Worm (Caenorhabditis elegans) whole organism, young adult: ENCODE results near the gene sma-1.

Experiments
- B0019.2 ChIP-seq: fragments of 200-800 bp; sonication (Bioruptor generic); conservative IDR thresholded peaks from 2 replicates; pipeline ENCODE4 v1.3.6; 2022; ENCODE audit warnings: missing genetic modification reagents, missing genetic modification characterization, missing compliant biosample characterization
- B0261.1 ChIP-seq: sonication (generic microtip); optimal IDR thresholded peaks from 2 replicates; lab custom pipeline; 2016; ENCODE audit warnings: mild to moderate bottlenecking, missing genetic modification characterization, moderate library complexity, missing compliant biosample characterization
- D2030.7 ChIP-seq: fragments of 200-800 bp; sonication (Bioruptor generic); IDR thresholded peaks from 2 replicates; pipeline ENCODE4 v1.3.6; 2022; ENCODE audit warnings: missing genetic modification reagents, missing genetic modification characterization, missing compliant biosample characterization
- F23B12.7 ChIP-seq: sonication (generic microtip); optimal IDR thresholded peaks from 2 replicates; lab custom pipeline; 2017; ENCODE audit warnings: missing genetic modification characterization, mild to moderate bottlenecking, missing compliant biosample characterization, antibody characterized with exemption, moderate library complexity; ENCODE audit not compliant: insufficient read depth
- F52B5.7 ChIP-seq: sonication (generic microtip); optimal IDR thresholded peaks from 2 replicates; lab custom pipeline; 2016; ENCODE audit warnings: mild to moderate bottlenecking, missing genetic modification characterization, missing compliant biosample characterization
- F57A8.1 ChIP-seq: fragments of 200-800 bp; sonication (Bioruptor generic); optimal IDR thresholded peaks from 2 replicates; lab custom pipeline; 2018; ENCODE audit warnings: mild to moderate bottlenecking, missing genetic modification characterization, moderate library complexity, missing compliant biosample characterization
- Y53G8AR.9 ChIP-seq: fragments of 200-800 bp; sonication (Bioruptor generic); conservative IDR thresholded peaks from 2 replicates; pipeline ENCODE4 v1.3.6; 2022; ENCODE audit warnings: missing genetic modification reagents, missing genetic modification characterization, missing compliant biosample characterization
- Y95B8A.8 ChIP-seq: fragments of 200-800 bp; sonication (Bioruptor generic); IDR thresholded peaks from 2 replicates; pipeline ENCODE4 v1.3.6; 2022; ENCODE audit warnings: missing genetic modification reagents, missing genetic modification characterization, missing compliant biosample characterization
- ama-1 ChIP-seq, 3 experiments: fragments of 150-350 bp in 1 of 3; sonication (generic microtip) in 2 of 3; optimal IDR thresholded peaks; 2 replicates each; lab custom pipeline; 2014 to 2018; ENCODE audit warnings: missing biosample characterization in 2 of 3, missing genetic modification characterization in 2 of 3, missing genetic modification reagents in 2 of 3
- bed-2 ChIP-seq: fragments of 200-800 bp; sonication (Bioruptor generic); IDR thresholded peaks from 2 replicates; pipeline ENCODE4 v1.3.6; 2022; ENCODE audit warnings: missing genetic modification reagents, missing genetic modification characterization, missing compliant biosample characterization
- ccch-3 ChIP-seq: fragments of 200-800 bp; sonication (Bioruptor generic); optimal IDR thresholded peaks from 2 replicates; lab custom pipeline; 2018; ENCODE audit warnings: mild to moderate bottlenecking, missing genetic modification characterization, missing compliant biosample characterization
- cebp-1 ChIP-seq, 2 experiments: fragments of 200-800 bp in 1 of 2; sonication (Bioruptor generic) in 1 of 2; sonication (generic microtip) in 1 of 2; IDR thresholded peaks in 1 of 2; optimal IDR thresholded peaks in 1 of 2; 2 replicates each; pipeline versions ENCODE4 v1.3.6 to Lab custom; 2017 to 2022; ENCODE audit warnings: missing compliant biosample characterization in 2 of 2, missing genetic modification characterization in 2 of 2, mild to moderate bottlenecking in 1 of 2, missing genetic modification reagents in 1 of 2, moderate library complexity in 1 of 2
- ceh-100 ChIP-seq: fragments of 200-800 bp; sonication (Bioruptor generic); IDR thresholded peaks from 2 replicates; pipeline ENCODE4 v1.3.6; 2022; ENCODE audit warnings: missing genetic modification reagents, missing genetic modification characterization, missing compliant biosample characterization
- ceh-27 ChIP-seq: fragments of 200-800 bp; sonication (Bioruptor generic); optimal IDR thresholded peaks from 2 replicates; lab custom pipeline; 2018; ENCODE audit warnings: mild to moderate bottlenecking, missing genetic modification characterization, moderate library complexity, missing compliant biosample characterization
- ceh-91 ChIP-seq: fragments of 200-800 bp; sonication (Bioruptor generic); IDR thresholded peaks from 2 replicates; pipeline ENCODE4 v1.3.6; 2022; ENCODE audit warnings: missing genetic modification reagents, missing genetic modification characterization, missing compliant biosample characterization
- dox-1 ChIP-seq: fragments of 200-800 bp; sonication (Bioruptor generic); IDR thresholded peaks from 2 replicates; pipeline ENCODE4 v1.3.6; 2022; ENCODE audit warnings: missing genetic modification reagents, missing genetic modification characterization, missing compliant biosample characterization
- dpff-1 ChIP-seq: sonication (generic microtip); optimal IDR thresholded peaks from 2 replicates; lab custom pipeline; 2017; ENCODE audit warnings: mild to moderate bottlenecking, missing genetic modification characterization, missing compliant biosample characterization
- dpl-1 ChIP-seq: fragments of 150-350 bp; optimal IDR thresholded peaks from 2 replicates; lab custom pipeline; 2014; ENCODE audit warnings: missing biosample characterization, missing genetic modification reagents, missing genetic modification characterization
- egl-44 ChIP-seq: fragments of 200-800 bp; sonication (Bioruptor generic); IDR thresholded peaks from 2 replicates; pipeline ENCODE4 v1.3.6; 2022; ENCODE audit warnings: missing genetic modification reagents, missing genetic modification characterization, missing compliant biosample characterization
- ekl-4 ChIP-seq: fragments of 200-800 bp; sonication (Bioruptor generic); IDR thresholded peaks from 2 replicates; pipeline ENCODE4 v1.3.6; 2022; ENCODE audit warnings: missing genetic modification reagents, missing genetic modification characterization, missing compliant biosample characterization
- hlh-26 ChIP-seq: fragments of 200-800 bp; sonication (Bioruptor generic); conservative IDR thresholded peaks from 2 replicates; pipeline ENCODE4 v1.3.6; 2022; ENCODE audit warnings: missing genetic modification reagents, missing genetic modification characterization, missing compliant biosample characterization
- lag-1 ChIP-seq: fragments of 200-800 bp; sonication (Bioruptor generic); IDR thresholded peaks from 2 replicates; pipeline ENCODE4 v1.3.6; 2022; ENCODE audit warnings: missing genetic modification reagents, missing genetic modification characterization, missing compliant biosample characterization
- let-526 ChIP-seq: fragments of 200-800 bp; sonication (Bioruptor generic); IDR thresholded peaks from 2 replicates; pipeline ENCODE4 v1.3.6; 2022; ENCODE audit warnings: missing genetic modification reagents, missing genetic modification characterization, missing compliant biosample characterization
- lin-35 ChIP-seq, 3 experiments: fragments of 150-350 bp in 2 of 3; sonication (generic microtip) in 1 of 3; optimal IDR thresholded peaks; 2 replicates each; lab custom pipeline; 2014 to 2018; ENCODE audit warnings: missing biosample characterization in 3 of 3, missing genetic modification characterization in 3 of 3, missing genetic modification reagents in 3 of 3
- lir-1 ChIP-seq: fragments of 200-800 bp; sonication (Bioruptor generic); conservative IDR thresholded peaks from 2 replicates; pipeline ENCODE4 v1.3.6; 2022; ENCODE audit warnings: missing genetic modification reagents, missing genetic modification characterization, missing compliant biosample characterization
- lsy-27 ChIP-seq: sonication (generic microtip); optimal IDR thresholded peaks from 2 replicates; lab custom pipeline; 2017; ENCODE audit warnings: missing genetic modification characterization, mild to moderate bottlenecking, missing compliant biosample characterization, antibody characterized with exemption, missing genotype, borderline replicate concordance; ENCODE audit not compliant: insufficient read depth
- madf-3 ChIP-seq: fragments of 200-800 bp; sonication (Bioruptor generic); IDR thresholded peaks from 2 replicates; pipeline ENCODE4 v1.3.6; 2022; ENCODE audit warnings: missing genetic modification reagents, missing genetic modification characterization, missing compliant biosample characterization
- nfyb-1 ChIP-seq: fragments of 200-800 bp; sonication (Bioruptor generic); IDR thresholded peaks from 2 replicates; pipeline ENCODE4 v1.3.6; 2022; ENCODE audit warnings: missing genetic modification reagents, missing genetic modification characterization, missing compliant biosample characterization
- nhr-120 ChIP-seq: fragments of 200-800 bp; sonication (Bioruptor generic); IDR thresholded peaks from 2 replicates; pipeline ENCODE4 v1.3.6; 2022; ENCODE audit warnings: missing genetic modification characterization, missing compliant biosample characterization
- pha-4 ChIP-seq: fragments of 150-350 bp; sonication (generic microtip); optimal IDR thresholded peaks from 2 replicates; lab custom pipeline; 2014; ENCODE audit warnings: missing biosample characterization, missing genetic modification reagents, missing genetic modification characterization
- rec-8 ChIP-seq, 2 experiments: sonication (generic microtip); optimal IDR thresholded peaks; 2 replicates each; lab custom pipeline; 2016; ENCODE audit warnings: mild to moderate bottlenecking in 2 of 2, missing genetic modification characterization in 2 of 2, missing genetic modification reagents in 2 of 2, missing genotype in 2 of 2, missing biosample characterization in 1 of 2, missing compliant biosample characterization in 1 of 2, moderate library complexity in 1 of 2
- repo-1 ChIP-seq: sonication (generic microtip); optimal IDR thresholded peaks from 2 replicates; lab custom pipeline; 2017; ENCODE audit warnings: mild to moderate bottlenecking, missing genetic modification characterization, missing compliant biosample characterization
- sea-2 ChIP-seq: fragments of 200-800 bp; sonication (Bioruptor generic); IDR thresholded peaks from 2 replicates; pipeline ENCODE4 v1.3.6; 2022; ENCODE audit warnings: missing genetic modification characterization, missing compliant biosample characterization
- snpc-1.1 ChIP-seq: sonication (generic microtip); optimal IDR thresholded peaks from 2 replicates; lab custom pipeline; 2017; ENCODE audit warnings: missing genetic modification characterization, mild to moderate bottlenecking, missing compliant biosample characterization, antibody characterized with exemption, moderate library complexity, missing genotype, missing genetic modification reagents; ENCODE audit not compliant: insufficient read depth
- snpc-1.3 ChIP-seq: sonication (generic microtip); optimal IDR thresholded peaks from 2 replicates; lab custom pipeline; 2017; ENCODE audit warnings: missing genetic modification characterization, mild to moderate bottlenecking, missing compliant biosample characterization, antibody characterized with exemption, moderate library complexity, missing genotype, missing genetic modification reagents; ENCODE audit not compliant: insufficient read depth
- snpc-4 ChIP-seq, 5 experiments: fragments of 150-350 bp in 1 of 5; sonication (generic microtip) in 4 of 5; optimal IDR thresholded peaks; 2 replicates each; lab custom pipeline; 2014 to 2018; ENCODE audit warnings: missing genetic modification characterization in 5 of 5, missing biosample characterization in 3 of 5, antibody characterized with exemption in 2 of 5, mild to moderate bottlenecking in 2 of 5, missing compliant biosample characterization in 2 of 5, missing genotype in 2 of 5, moderate library complexity in 2 of 5, missing genetic modification reagents in 1 of 5
- somi-1 ChIP-seq: fragments of 200-800 bp; sonication (Bioruptor generic); optimal IDR thresholded peaks from 2 replicates; lab custom pipeline; 2018; ENCODE audit warnings: mild to moderate bottlenecking, missing genetic modification characterization, missing compliant biosample characterization
- tlf-1 ChIP-seq: fragments of 200-800 bp; sonication (Bioruptor generic); optimal IDR thresholded peaks from 2 replicates; lab custom pipeline; 2018; ENCODE audit warnings: mild to moderate bottlenecking, missing genetic modification characterization, missing compliant biosample characterization
- ztf-3 ChIP-seq: fragments of 200-800 bp; sonication (Bioruptor generic); optimal IDR thresholded peaks from 2 replicates; lab custom pipeline; 2018; ENCODE audit warnings: mild to moderate bottlenecking, missing genetic modification characterization, missing compliant biosample characterization
- ztf-6 ChIP-seq: fragments of 200-800 bp; sonication (Bioruptor generic); IDR thresholded peaks from 2 replicates; pipeline ENCODE4 v1.3.6; 2022; ENCODE audit warnings: missing genetic modification reagents, missing genetic modification characterization, missing compliant biosample characterization

sma-1 gene

DNA sequence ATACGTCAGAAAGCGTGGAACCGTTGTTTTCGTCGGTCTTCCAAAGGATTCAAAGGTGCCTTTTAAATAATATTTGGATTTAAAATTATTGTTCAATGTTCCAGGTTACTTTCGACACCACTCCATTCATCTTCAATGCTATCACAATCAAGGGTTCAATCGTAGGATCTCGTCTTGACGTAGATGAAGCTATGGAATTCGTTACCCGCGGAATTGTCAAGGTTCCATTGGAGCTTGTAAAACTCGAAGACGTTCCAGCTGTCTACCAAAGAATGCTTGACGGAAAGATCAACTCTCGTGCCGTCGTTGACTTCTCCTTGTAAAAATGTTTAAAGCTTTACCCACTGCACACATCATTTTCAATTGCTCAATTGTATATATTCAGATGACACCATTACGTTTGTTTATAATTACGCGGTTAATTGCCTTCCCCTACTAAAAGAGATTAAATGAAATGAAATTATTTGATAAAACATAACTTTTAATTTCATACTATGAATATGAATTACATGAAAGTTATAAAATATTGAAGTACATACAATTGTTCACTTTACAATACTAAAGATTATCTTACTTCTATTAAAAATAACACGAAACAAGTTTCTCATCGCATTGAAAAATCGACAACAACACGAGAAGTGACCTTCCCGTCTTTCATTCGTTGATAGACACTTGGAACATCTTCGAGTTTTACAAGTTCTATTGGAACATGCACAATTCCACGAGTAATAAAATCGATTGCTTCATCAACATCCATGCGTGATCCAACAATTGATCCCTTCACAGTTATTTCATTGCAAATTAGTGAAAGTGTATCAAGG lies 9.9 kb upstream of the sma-1 start:
- TF ChIP-seq somi-1 (GFP tag; lab: Kevin White, UChicago), result peak; percentile 6
- no peak for TF ChIP-seq ztf-3
- peak; percentile 43 for TF ChIP-seq F23B12.7 (tag; lab: Kevin White, UChicago)
- TF ChIP-seq snpc-4 (GFP tag; optimal IDR thresholded peaks at IDR 0.05; lab: Kevin White, UChicago), result no peak
- TF ChIP-seq snpc-4 (tag; optimal IDR thresholded peaks at IDR 0.05; lab: Kevin White, UChicago), result no peak
- no peak for TF ChIP-seq snpc-1.1 (tag; lab: Kevin White, UChicago)
- TF ChIP-seq D2030.7 (GFP tag; lab: Robert Waterston, UW), result no peak
- no peak for TF ChIP-seq pha-4 (tag; lab: Kevin White, UChicago)
- peak; percentile 84 for TF ChIP-seq ama-1 (optimal IDR thresholded peaks at IDR 0.05; lab: Kevin White, UChicago)
- no peak for TF ChIP-seq ama-1 (GFP tag; optimal IDR thresholded peaks at IDR 0.05; lab: Kevin White, UChicago)
- no peak for TF ChIP-seq B0261.1 (tag; lab: Kevin White, UChicago)
- TF ChIP-seq lir-1 (GFP tag; lab: Robert Waterston, UW), result 0 out of 2 replicates have a peak, but pooled peaks have one; percentile 33
- TF ChIP-seq tlf-1 (GFP tag; lab: Kevin White, UChicago), result peak; percentile 63
- TF ChIP-seq snpc-1.3 (tag; lab: Kevin White, UChicago), result no peak
- TF ChIP-seq Y53G8AR.9 (GFP tag; lab: Robert Waterston, UW), result peak; percentile 45; the same call in 1 of the 2 replicates
- peak; percentile 15; the same call in 1 of the 2 replicates for TF ChIP-seq let-526 (GFP tag; lab: Robert Waterston, UW)
- TF ChIP-seq lsy-27 (tag; lab: Kevin White, UChicago), result no peak
- peak; percentile 77 for TF ChIP-seq nfyb-1 (GFP tag; lab: Robert Waterston, UW)
- TF ChIP-seq F57A8.1 (GFP tag; lab: Kevin White, UChicago), result no peak
- TF ChIP-seq madf-3 (GFP tag; lab: Robert Waterston, UW), result 0 out of 2 replicates have a peak, but pooled peaks have one; percentile 55
- no peak for TF ChIP-seq dox-1 (GFP tag; lab: Robert Waterston, UW)
- no peak for TF ChIP-seq ceh-27 (GFP tag; lab: Kevin White, UChicago)
- no peak for TF ChIP-seq dpl-1
- peak; percentile 41 for TF ChIP-seq F52B5.7
- TF ChIP-seq lin-35 (GFP tag; optimal IDR thresholded peaks at IDR 0.05; lab: Kevin White, UChicago), result peak in 1 of 3 experiments; percentile 33
- no peak for TF ChIP-seq cebp-1 (GFP tag; IDR thresholded peaks at IDR 0.05; lab: Robert Waterston, UW)
- TF ChIP-seq cebp-1 (tag; optimal IDR thresholded peaks at IDR 0.05; lab: Kevin White, UChicago), result peak; percentile 40
- peak; percentile 12; the same call in 1 of the 2 replicates for TF ChIP-seq ekl-4
- TF ChIP-seq dpff-1 (tag; lab: Kevin White, UChicago), result no peak
- TF ChIP-seq repo-1, result peak; percentile 71
- TF ChIP-seq ceh-100 (GFP tag; lab: Robert Waterston, UW), result no peak
- no peak for TF ChIP-seq bed-2 (GFP tag; lab: Robert Waterston, UW)
- TF ChIP-seq nhr-120, result no peak

DNA sequence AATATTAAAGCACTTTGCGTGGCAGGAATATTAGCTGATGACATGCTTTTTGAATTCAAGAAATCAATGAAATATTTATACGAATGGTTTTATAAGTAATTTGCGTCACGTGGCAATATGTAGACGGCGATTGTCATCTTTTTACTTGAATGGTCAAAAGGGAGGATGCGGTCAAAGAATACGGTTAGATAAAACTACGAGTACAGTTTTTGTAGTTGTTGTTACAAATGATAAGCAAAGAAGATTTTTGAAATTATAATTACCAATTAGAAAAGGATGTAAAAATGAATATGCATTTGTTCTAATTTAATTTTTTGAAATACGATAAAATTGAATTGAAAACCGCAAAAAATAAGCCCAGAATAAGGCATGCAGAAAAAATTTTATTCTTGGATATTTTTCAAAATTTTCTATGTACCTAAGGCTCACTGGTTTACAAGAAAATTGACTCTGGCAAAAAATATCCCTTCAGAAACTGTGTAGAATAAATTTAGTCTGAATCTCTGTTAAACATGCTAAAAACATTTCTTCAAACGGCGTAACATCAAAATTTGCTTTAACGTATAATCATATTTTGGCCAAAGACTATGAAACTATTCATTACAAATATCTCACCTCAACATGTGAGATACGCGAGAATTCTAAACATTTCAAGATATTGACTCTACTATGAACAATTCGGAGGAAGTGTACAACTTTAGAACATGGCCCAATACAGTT lies 7.9 kb upstream of the sma-1 start, which contains the start of the genes sodh-2 and srx-76:
TSS of gene sodh-2 (minus strand) at position 101 of the 720 bp plus-strand sequence.
TSS of gene srx-76 (plus strand) at position 670 of the 720 bp plus-strand sequence.
- no peak for TF ChIP-seq ceh-27 (GFP tag; lab: Kevin White, UChicago)
- no peak for TF ChIP-seq rec-8 (tag; optimal IDR thresholded peaks at IDR 0.05; lab: Kevin White, UChicago)
- no peak for TF ChIP-seq ccch-3 (GFP tag; lab: Kevin White, UChicago)
- no peak for TF ChIP-seq hlh-26
- TF ChIP-seq ceh-91 (GFP tag; lab: Robert Waterston, UW), result no peak
- TF ChIP-seq egl-44 (GFP tag; lab: Robert Waterston, UW), result no peak
- no peak for TF ChIP-seq lag-1 (GFP tag; lab: Robert Waterston, UW)
- no peak for TF ChIP-seq ama-1 (optimal IDR thresholded peaks at IDR 0.05; lab: Kevin White, UChicago)
- TF ChIP-seq ama-1 (GFP tag; optimal IDR thresholded peaks at IDR 0.05; lab: Kevin White, UChicago), result no peak
- TF ChIP-seq snpc-1.3 (tag; lab: Kevin White, UChicago), result no peak
- no peak for TF ChIP-seq Y53G8AR.9 (GFP tag; lab: Robert Waterston, UW)
- TF ChIP-seq ztf-6 (GFP tag; lab: Robert Waterston, UW), result no peak
- no peak for TF ChIP-seq cebp-1 (GFP tag; IDR thresholded peaks at IDR 0.05; lab: Robert Waterston, UW)
- no peak for TF ChIP-seq cebp-1 (tag; optimal IDR thresholded peaks at IDR 0.05; lab: Kevin White, UChicago)
- TF ChIP-seq B0019.2 (GFP tag; lab: Robert Waterston, UW), result no peak
- TF ChIP-seq Y95B8A.8 (GFP tag; lab: Robert Waterston, UW), result no peak
- no peak for TF ChIP-seq nfyb-1 (GFP tag; lab: Robert Waterston, UW)
- no peak for TF ChIP-seq sea-2
- TF ChIP-seq, all 124 proteins: peak for 0
